Worm (Caenorhabditis elegans): Measurements from ENCODE around the gene Y57G11C.1130.
"Not testable (repeated sequence)": the region's sequence is repeated elsewhere in the genome, so short reads cannot be mapped to it uniquely, and the experiment has no call there.

- TF ChIP-seq ztf-4, dsc-1 (tag; optimal IDR thresholded peaks at IDR 0.05): not testable (repeated sequence)
These were observed 1.7 kb upstream of the Y57G11C.1130 start for ce11 chrIV:14780566-14780965.
